Worm (Caenorhabditis elegans) whole organism, L4 larva: Measurements from ENCODE around the gene unc-64.

Experiments
- F49E8.2 ChIP-seq: sonication (generic microtip); optimal IDR thresholded peaks from 2 replicates; lab custom pipeline; 2016; ENCODE audit warnings: missing compliant biosample characterization, mild to moderate bottlenecking, missing genetic modification characterization, borderline replicate concordance
- Y48G9A.11 ChIP-seq: fragments of 200-800 bp; sonication (Bioruptor generic); IDR thresholded peaks from 2 replicates; pipeline ENCODE4 v1.3.6; 2022; ENCODE audit warnings: missing genetic modification reagents, missing genetic modification characterization, missing compliant biosample characterization
- ces-1 ChIP-seq: fragments of 150-350 bp; sonication (generic microtip); optimal IDR thresholded peaks from 4 replicates; lab custom pipeline; 2014; ENCODE audit warnings: missing biosample characterization, missing genetic modification reagents, missing genetic modification characterization
- unc-130 ChIP-seq: sonication (generic microtip); optimal IDR thresholded peaks from 2 replicates; lab custom pipeline; 2016; ENCODE audit warnings: missing genetic modification reagents, missing genetic modification characterization, missing compliant biosample characterization

DNA sequence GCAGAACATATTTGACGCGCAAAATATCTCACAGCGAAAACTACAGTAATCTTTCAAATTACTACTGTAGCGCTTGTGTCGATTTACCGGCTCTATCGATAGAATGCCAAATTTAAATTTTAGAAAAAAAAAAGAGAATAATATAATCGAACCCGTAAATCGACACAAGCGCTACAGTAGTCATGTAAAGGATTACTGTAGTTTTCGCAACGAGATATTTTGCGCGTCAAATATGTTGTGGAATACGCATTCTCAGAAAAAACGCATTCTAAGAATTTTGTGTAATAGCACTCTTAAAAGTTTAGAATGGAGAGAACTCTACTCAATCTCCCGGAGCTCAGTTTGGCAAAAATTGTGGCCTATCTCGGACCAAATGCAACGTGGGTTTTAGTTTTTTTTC lies 11.5 kb upstream of the unc-64 start, which contains the start of gene F56A8.5:
- TF ChIP-seq Y48G9A.11 (GFP tag; lab: Robert Waterston, UW) (no peak), ces-1 (GFP tag; lab: Kevin White, UChicago) (no peak), unc-130 (GFP tag; lab: Kevin White, UChicago) (no peak), F49E8.2 (no peak)
